Worm (Caenorhabditis elegans): ENCODE measurements around the gene B0546.5.

DNA sequence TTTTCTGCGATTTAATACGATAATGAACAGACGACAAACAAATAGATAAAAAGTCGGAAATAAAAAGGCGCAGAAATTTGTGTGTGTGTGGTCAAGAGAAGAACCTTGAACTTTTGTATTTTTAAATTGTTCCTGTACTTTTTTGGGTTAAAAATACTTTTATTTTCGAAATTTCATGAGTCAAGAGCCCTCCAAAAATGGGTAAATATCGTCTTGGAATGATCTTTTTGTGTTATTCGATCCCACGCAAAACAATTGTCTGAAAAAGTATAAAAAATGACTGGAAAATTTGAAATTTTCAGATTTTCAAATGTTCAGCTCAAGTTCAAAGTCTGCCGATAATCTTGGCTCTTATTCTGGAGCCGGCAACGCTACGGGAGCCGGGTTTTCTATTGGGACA is 5.7 kb upstream of the B0546.5 start, which contains the start of gene C04C3.14:
- no peak for TF ChIP-seq ztf-16 (tag; optimal IDR thresholded peaks at IDR 0.05)
- TF ChIP-seq elt-4 (tag; optimal IDR thresholded peaks at IDR 0.05), result no peak
- TF ChIP-seq elt-2 (tag; optimal IDR thresholded peaks at IDR 0.05), result no peak
- TF ChIP-seq unc-86 (tag; optimal IDR thresholded peaks at IDR 0.05), result no peak
- TF ChIP-seq hlh-30 (tag; optimal IDR thresholded peaks at IDR 0.05; ENCODE audit: insufficient read depth), result no peak
- TF ChIP-seq ets-4 (tag; optimal IDR thresholded peaks at IDR 0.05), result no peak
- no peak for TF ChIP-seq unc-55 (GFP tag; optimal IDR thresholded peaks at IDR 0.05)
- TF ChIP-seq dmd-4 (tag; optimal IDR thresholded peaks at IDR 0.05; ENCODE audit: borderline replicate concordance), result no peak
- no peak for TF ChIP-seq hlh-15 (tag; optimal IDR thresholded peaks at IDR 0.05)
- TF ChIP-seq ama-1 (optimal IDR thresholded peaks at IDR 0.05), result no peak

All from whole organism, late embryonic.